Fruit fly (Drosophila melanogaster) whole organism, embryonic: ENCODE results near the gene yps.

Experiments used
- ATbp ChIP-seq: fragments of 200-800 bp; sonication (Bioruptor generic); optimal IDR thresholded peaks from 2 replicates; lab custom pipeline; 2017; ENCODE audit warnings: missing biosample characterization, mild to moderate bottlenecking, missing genetic modification characterization, missing genetic modification reagents
- Bteb2 ChIP-seq: fragments of 200-800 bp; sonication (Bioruptor generic); optimal IDR thresholded peaks from 2 replicates; lab custom pipeline; 2016; ENCODE audit warnings: missing biosample characterization, missing genetic modification characterization
- CG10147 ChIP-seq: fragments of 200-800 bp; sonication (Bioruptor generic); optimal IDR thresholded peaks from 2 replicates; lab custom pipeline; 2019; ENCODE audit warnings: missing biosample characterization, mild to moderate bottlenecking, missing genetic modification characterization, moderate library complexity
- CG1024 ChIP-seq: fragments of 200-800 bp; sonication (Bioruptor generic); IDR thresholded peaks from 2 replicates; pipeline ENCODE4 v1.3.6; 2022; ENCODE audit warnings: missing biosample characterization, missing genetic modification characterization
- CG10366 ChIP-seq: fragments of 200-800 bp; sonication (Bioruptor generic); IDR thresholded peaks from 2 replicates; pipeline ENCODE4 v1.3.6; 2022; ENCODE audit warnings: missing biosample characterization, missing genetic modification characterization
- CG11093 ChIP-seq: fragments of 200-800 bp; sonication (Bioruptor generic); IDR thresholded peaks from 3 replicates; pipeline ENCODE4 v1.3.6; 2022; ENCODE audit warnings: missing biosample characterization, missing genetic modification characterization
- CG11456 ChIP-seq: fragments of 200-800 bp; sonication (Bioruptor generic); IDR thresholded peaks from 3 replicates; pipeline ENCODE4 v1.3.6; 2022; ENCODE audit warnings: missing biosample characterization, missing genetic modification characterization
- CG11696 ChIP-seq: fragments of 200-800 bp; sonication (Bioruptor generic); IDR thresholded peaks from 2 replicates; pipeline ENCODE4 v1.3.6; 2022; ENCODE audit warnings: missing biosample characterization, missing genetic modification characterization
- CG11723 ChIP-seq: fragments of 200-800 bp; sonication (Bioruptor generic); optimal IDR thresholded peaks from 2 replicates; lab custom pipeline; 2017; ENCODE audit warnings: missing biosample characterization, mild to moderate bottlenecking, missing genetic modification characterization
- CG1233 ChIP-seq: fragments of 200-800 bp; sonication (Bioruptor generic); optimal IDR thresholded peaks from 4 replicates; lab custom pipeline; 2018; ENCODE audit warnings: missing biosample characterization, mild to moderate bottlenecking, missing genetic modification characterization
- CG14860 ChIP-seq: fragments of 200-800 bp; sonication (Bioruptor generic); IDR thresholded peaks from 3 replicates; pipeline ENCODE4 v1.3.6; 2022; ENCODE audit warnings: missing biosample characterization, missing genetic modification characterization; ENCODE audit not compliant: partially characterized antibody
- CG15011 ChIP-seq: fragments of 200-800 bp; sonication (Bioruptor generic); optimal IDR thresholded peaks from 3 replicates; lab custom pipeline; 2018; ENCODE audit warnings: missing biosample characterization, mild to moderate bottlenecking, missing genetic modification characterization
- CG16813 ChIP-seq: fragments of 200-800 bp; sonication (Bioruptor generic); IDR thresholded peaks from 3 replicates; pipeline ENCODE4 v1.3.6; 2022; ENCODE audit warnings: missing biosample characterization, missing genetic modification characterization; ENCODE audit not compliant: partially characterized antibody
- CG34422 ChIP-seq: fragments of 200-800 bp; sonication (Bioruptor generic); IDR thresholded peaks from 3 replicates; pipeline ENCODE4 v1.3.6; 2022; ENCODE audit warnings: missing biosample characterization, missing genetic modification characterization
- CG4360 ChIP-seq: fragments of 200-800 bp; sonication (Bioruptor generic); IDR thresholded peaks from 2 replicates; pipeline ENCODE4 v1.3.6; 2022; ENCODE audit warnings: missing biosample characterization, missing genetic modification characterization
- CG4854 ChIP-seq: fragments of 200-800 bp; sonication (Bioruptor generic); optimal IDR thresholded peaks from 2 replicates; lab custom pipeline; 2016; ENCODE audit warnings: missing biosample characterization, missing genetic modification characterization, inconsistent platforms
- CG6765 ChIP-seq: fragments of 200-800 bp; sonication (Bioruptor generic); optimal IDR thresholded peaks from 3 replicates; lab custom pipeline; 2017; ENCODE audit warnings: missing biosample characterization, mild to moderate bottlenecking, missing genetic modification characterization
- CG8765 ChIP-seq: fragments of 200-800 bp; sonication (Bioruptor generic); IDR thresholded peaks from 2 replicates; pipeline ENCODE4 v1.3.6; 2022; ENCODE audit warnings: missing biosample characterization, missing genetic modification characterization
- Chrac-16 ChIP-seq: fragments of 200-800 bp; sonication (Bioruptor generic); optimal IDR thresholded peaks from 3 replicates; lab custom pipeline; 2016; ENCODE audit warnings: missing biosample characterization, missing genetic modification characterization
- CkIIα-i1 ChIP-seq: fragments of 200-800 bp; sonication (Bioruptor generic); IDR thresholded peaks from 2 replicates; pipeline ENCODE4 v1.3.6; 2022; ENCODE audit warnings: missing biosample characterization, missing genetic modification characterization
- Dbx ChIP-seq: fragments of 200-800 bp; sonication (Bioruptor generic); IDR thresholded peaks from 3 replicates; pipeline ENCODE4 v1.3.6; 2022; ENCODE audit warnings: missing biosample characterization, missing genetic modification characterization
- Dip3 ChIP-seq: fragments of 200-800 bp; sonication (Bioruptor generic); optimal IDR thresholded peaks from 3 replicates; lab custom pipeline; 2016; ENCODE audit warnings: missing biosample characterization, missing genetic modification characterization
- Eip74EF ChIP-seq, 2 experiments: fragments of 200-800 bp in 1 of 2; fragments of >200 bp in 1 of 2; sonication (Bioruptor generic) in 1 of 2; optimal IDR thresholded peaks; 2 replicates each; lab custom pipeline; 2017 to 2019; ENCODE audit warnings: missing biosample characterization in 2 of 2, missing genetic modification characterization in 2 of 2, mild to moderate bottlenecking in 1 of 2, moderate library complexity in 1 of 2
- Ets65A ChIP-seq: fragments of 200-800 bp; sonication (Bioruptor generic); peaks from one replicate; lab custom pipeline; 2016; ENCODE audit warnings: missing biosample characterization, missing genetic modification characterization
- Fer1 ChIP-seq: fragments of 200-800 bp; sonication (Bioruptor generic); optimal IDR thresholded peaks from 2 replicates; lab custom pipeline; 2017; ENCODE audit warnings: missing biosample characterization, mild to moderate bottlenecking, missing genetic modification characterization
- Hey ChIP-seq: fragments of 200-800 bp; sonication (Bioruptor generic); optimal IDR thresholded peaks from 3 replicates; lab custom pipeline; 2018; ENCODE audit warnings: missing biosample characterization, mild to moderate bottlenecking, missing genetic modification characterization
- Hr3 ChIP-seq: fragments of 200-800 bp; sonication (Bioruptor generic); optimal IDR thresholded peaks from 3 replicates; lab custom pipeline; 2016; ENCODE audit warnings: missing biosample characterization, missing genetic modification characterization
- Hr39 ChIP-seq: fragments of >200 bp; optimal IDR thresholded peaks from 2 replicates; lab custom pipeline; 2017
- NFAT ChIP-seq: fragments of 200-800 bp; sonication (Bioruptor generic); IDR thresholded peaks from 2 replicates; pipeline ENCODE4 v1.3.6; 2022; ENCODE audit warnings: missing biosample characterization, missing genetic modification characterization
- Neu2 ChIP-seq: fragments of 200-800 bp; sonication (Bioruptor generic); optimal IDR thresholded peaks from 3 replicates; lab custom pipeline; 2016; ENCODE audit warnings: missing biosample characterization, missing genetic modification characterization, borderline replicate concordance
- Sry-β ChIP-seq: fragments of 200-800 bp; sonication (Bioruptor generic); optimal IDR thresholded peaks from 2 replicates; lab custom pipeline; 2018; ENCODE audit warnings: missing biosample characterization, mild to moderate bottlenecking, missing genetic modification characterization, moderate library complexity
- Ssrp ChIP-seq: fragments of 200-800 bp; sonication (Bioruptor generic); optimal IDR thresholded peaks from 2 replicates; lab custom pipeline; 2018; ENCODE audit warnings: missing biosample characterization, mild to moderate bottlenecking, missing genetic modification characterization, moderate library complexity
- abd-A ChIP-seq: fragments of 200-800 bp; sonication (Bioruptor generic); optimal IDR thresholded peaks from 3 replicates; lab custom pipeline; 2019; ENCODE audit warnings: missing biosample characterization, mild to moderate bottlenecking, missing genetic modification characterization, moderate library complexity
- br ChIP-seq: fragments of >200 bp; optimal IDR thresholded peaks from 2 replicates; lab custom pipeline; 2017
- chinmo ChIP-seq: fragments of 200-800 bp; sonication (Bioruptor generic); IDR thresholded peaks from 4 replicates; pipeline ENCODE4 v1.3.6; 2022; ENCODE audit warnings: missing biosample characterization, missing genetic modification characterization; ENCODE audit not compliant: partially characterized antibody
- crp ChIP-seq, 2 experiments: fragments of 200-800 bp; sonication (Bioruptor generic); optimal IDR thresholded peaks; 2 replicates in 1 of 2; 3 replicates in 1 of 2; lab custom pipeline; 2017; ENCODE audit warnings: missing biosample characterization in 2 of 2, missing genetic modification characterization in 2 of 2, mild to moderate bottlenecking in 1 of 2, moderate library complexity in 1 of 2
- esg ChIP-seq: fragments of 200-800 bp; sonication (Bioruptor generic); conservative IDR thresholded peaks from 2 replicates; pipeline ENCODE4 v1.3.6; 2022; ENCODE audit warnings: missing biosample characterization, missing genetic modification characterization
- ftz-f1 ChIP-seq: fragments of 200-800 bp; sonication (Bioruptor generic); optimal IDR thresholded peaks from 2 replicates; lab custom pipeline; 2016; ENCODE audit warnings: missing biosample characterization, missing genetic modification characterization
- gcm2 ChIP-seq: fragments of 200-800 bp; sonication (Bioruptor generic); optimal IDR thresholded peaks from 2 replicates; lab custom pipeline; 2016; ENCODE audit warnings: missing biosample characterization, missing genetic modification characterization
- hbn ChIP-seq: fragments of 200-800 bp; sonication (Bioruptor generic); IDR thresholded peaks from 2 replicates; pipeline ENCODE4 v1.3.6; 2022; ENCODE audit warnings: missing biosample characterization, missing genetic modification characterization; ENCODE audit not compliant: partially characterized antibody
- inv ChIP-seq: fragments of 200-800 bp; sonication (Bioruptor generic); IDR thresholded peaks from 2 replicates; pipeline ENCODE4 v1.3.6; 2022; ENCODE audit warnings: missing biosample characterization, missing genetic modification characterization; ENCODE audit not compliant: partially characterized antibody
- maf-S ChIP-seq: fragments of 200-800 bp; sonication (Bioruptor generic); optimal IDR thresholded peaks from 2 replicates; lab custom pipeline; 2016; ENCODE audit warnings: missing biosample characterization, missing genetic modification characterization
- onecut ChIP-seq: fragments of 200-800 bp; sonication (Bioruptor generic); IDR thresholded peaks from 2 replicates; pipeline ENCODE4 v1.3.6; 2022; ENCODE audit warnings: missing biosample characterization, missing genetic modification characterization
- pnt ChIP-seq: fragments of 200-800 bp; sonication (Bioruptor generic); optimal IDR thresholded peaks from 3 replicates; lab custom pipeline; 2016; ENCODE audit warnings: missing biosample characterization, missing genetic modification characterization
- pros ChIP-seq: fragments of 200-800 bp; sonication (Bioruptor generic); optimal IDR thresholded peaks from 3 replicates; lab custom pipeline; 2019; ENCODE audit warnings: missing biosample characterization, mild to moderate bottlenecking, missing genetic modification characterization, moderate library complexity
- repo ChIP-seq: fragments of 200-800 bp; sonication (Bioruptor generic); optimal IDR thresholded peaks from 2 replicates; lab custom pipeline; 2016; ENCODE audit warnings: missing biosample characterization, missing genetic modification characterization
- ro ChIP-seq: fragments of 200-800 bp; sonication (Bioruptor generic); IDR thresholded peaks from 2 replicates; pipeline ENCODE4 v1.3.6; 2022; ENCODE audit warnings: missing biosample characterization, missing genetic modification characterization
- scrt ChIP-seq: fragments of 200-800 bp; sonication (Bioruptor generic); optimal IDR thresholded peaks from 2 replicates; lab custom pipeline; 2018; ENCODE audit warnings: missing biosample characterization, mild to moderate bottlenecking, missing genetic modification characterization, moderate library complexity
- shn ChIP-seq: fragments of 200-800 bp; sonication (Bioruptor generic); optimal IDR thresholded peaks from 3 replicates; lab custom pipeline; 2016; ENCODE audit warnings: missing biosample characterization, missing genetic modification characterization
- tna ChIP-seq: fragments of 200-800 bp; sonication (Bioruptor generic); IDR thresholded peaks from 2 replicates; pipeline ENCODE4 v1.3.6; 2022; ENCODE audit warnings: missing biosample characterization, missing genetic modification characterization; ENCODE audit not compliant: partially characterized antibody
- trem ChIP-seq: fragments of 200-800 bp; optimal IDR thresholded peaks from 3 replicates; lab custom pipeline; 2019; ENCODE audit warnings: missing biosample characterization, mild to moderate bottlenecking, missing genetic modification characterization, moderate library complexity

The yps gene

DNA sequence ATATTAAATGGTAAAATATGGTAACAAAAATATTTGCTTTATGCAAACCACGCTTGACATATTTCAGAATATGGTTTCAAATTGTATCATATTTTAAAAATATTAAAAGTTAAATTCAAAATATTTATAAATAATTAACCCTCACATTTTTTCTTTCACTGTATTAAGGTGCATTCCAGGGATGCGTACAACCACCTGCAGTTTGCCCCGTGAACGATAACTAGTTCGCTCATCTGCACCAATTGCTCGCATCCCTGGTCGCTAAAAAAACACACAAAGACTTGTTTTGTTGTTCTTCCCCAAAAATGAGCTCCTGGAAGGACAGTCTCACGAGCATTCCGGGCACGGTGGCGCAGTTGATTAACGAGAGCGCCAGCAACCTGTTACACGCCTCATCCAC, 7.0 kb upstream of the yps start, which contains the start of gene DEF8 (continued):
- TF ChIP-seq CG6765 (peak; percentile 82), CG11093 (GFP tag; lab: Robert Waterston, UW) (peak; percentile 30; the same call in 1 of the 3 replicates), CG1233 (GFP tag; lab: Kevin White, UChicago) (peak; percentile 80), Chrac-16 (peak; percentile 79), ro (peak; percentile 65), abd-A (tag; lab: Kevin White, UChicago) (no peak), repo (GFP tag; lab: Kevin White, UChicago) (no peak), esg (GFP tag; lab: Robert Waterston, UW) (peak; percentile 78), Eip74EF (GFP tag; optimal IDR thresholded peaks at IDR 0.05; lab: Kevin White, UChicago) (no peak), CG1024 (peak; percentile 74; the same call in 1 of the 2 replicates), trem (tag; lab: Kevin White, UChicago) (peak; percentile 84), shn (GFP tag; lab: Kevin White, UChicago) (peak; percentile 26), CG8765 (GFP tag; lab: Robert Waterston, UW) (peak; percentile 26; the same call in 1 of the 2 replicates), CG16813 (peak; percentile 41; the same call in 1 of the 3 replicates), CG10366 (GFP tag; lab: Robert Waterston, UW) (peak; percentile 89), Ets65A (no peak), inv (GFP tag; lab: Robert Waterston, UW) (no peak; the same call in 1 of the 2 replicates), CG11696 (GFP tag; lab: Robert Waterston, UW) (peak; percentile 72), chinmo (GFP tag; lab: Robert Waterston, UW) (peak; percentile 90), scrt (GFP tag; lab: Kevin White, UChicago) (peak; percentile 83), Neu2 (GFP tag; lab: Kevin White, UChicago) (no peak), Fer1 (peak; percentile 88), Hr39 (no peak), Dip3 (GFP tag; lab: Kevin White, UChicago) (peak; percentile 34), CG4360 (GFP tag; lab: Robert Waterston, UW) (peak; percentile 30), Dbx (GFP tag; lab: Robert Waterston, UW) (peak; percentile 80; the same call in 2 of the 3 replicates), crp (GFP tag; optimal IDR thresholded peaks at IDR 0.05; lab: Kevin White, UChicago) (peak in 1 of 2 experiments; percentile 40), Hey (tag; lab: Kevin White, UChicago) (no peak), CkIIα-i1 (GFP tag; lab: Robert Waterston, UW) (no peak), ftz-f1 (GFP tag; lab: Kevin White, UChicago) (peak; percentile 94), CG11456 (GFP tag; lab: Robert Waterston, UW) (peak; percentile 78), CG4854 (GFP tag; lab: Kevin White, UChicago) (no peak), Hr3 (peak; percentile 86), CG11723 (GFP tag; lab: Kevin White, UChicago) (peak; percentile 68), CG14860 (GFP tag; lab: Robert Waterston, UW) (no peak; the same call in 2 of the 3 replicates), CG15011 (no peak), tna (GFP tag; lab: Robert Waterston, UW) (0 out of 2 replicates have a peak, but pooled peaks have one; percentile 39), gcm2 (GFP tag; lab: Kevin White, UChicago) (no peak), CG10147 (peak; percentile 86), NFAT (GFP tag; lab: Robert Waterston, UW) (peak; percentile 71), CG34422 (GFP tag; lab: Robert Waterston, UW) (peak; percentile 86), onecut (GFP tag; lab: Robert Waterston, UW) (peak; percentile 77), pros (GFP tag; lab: Kevin White, UChicago) (no peak), pnt (GFP tag; lab: Kevin White, UChicago) (peak; percentile 19), Bteb2 (GFP tag; lab: Kevin White, UChicago) (peak; percentile 19), hbn (GFP tag; lab: Robert Waterston, UW) (no peak), Ssrp (tag; lab: Kevin White, UChicago) (peak; percentile 87), Sry-β (GFP tag; lab: Kevin White, UChicago) (peak; percentile 42), maf-S (GFP tag; lab: Kevin White, UChicago) (no peak), br (lab: Kevin White, UChicago) (no peak), ATbp (GFP tag; lab: Kevin White, UChicago) (peak; percentile 61)
